Worm (Caenorhabditis elegans) whole organism, young adult: ENCODE data around the gene tir-1.
A peak's percentile ranks its signal among the peaks of the same experiment; 100 is the strongest.

Source experiments
- F55B11.4 ChIP-seq: sonication (generic microtip); optimal IDR thresholded peaks from 2 replicates; lab custom pipeline; 2016; ENCODE audit warnings: missing compliant biosample characterization, missing genetic modification characterization, borderline replicate concordance; ENCODE audit not compliant: insufficient read depth
- die-1 ChIP-seq: sonication (generic microtip); optimal IDR thresholded peaks from 2 replicates; lab custom pipeline; 2016; ENCODE audit warnings: missing genotype, mild to moderate bottlenecking, missing genetic modification characterization, missing compliant biosample characterization
- egrh-3 ChIP-seq: fragments of 200-800 bp; sonication (Bioruptor generic); IDR thresholded peaks from 2 replicates; pipeline ENCODE4 v1.3.6; 2022; ENCODE audit warnings: missing genetic modification reagents, missing genetic modification characterization, missing compliant biosample characterization
- madf-10 ChIP-seq: sonication (generic microtip); optimal IDR thresholded peaks from 2 replicates; lab custom pipeline; 2016; ENCODE audit warnings: mild to moderate bottlenecking, missing genetic modification characterization, missing compliant biosample characterization
- snpc-3.4 ChIP-seq: sonication (generic microtip); optimal IDR thresholded peaks from 2 replicates; lab custom pipeline; 2017; ENCODE audit warnings: missing genetic modification characterization, mild to moderate bottlenecking, missing compliant biosample characterization, antibody characterized with exemption, moderate library complexity, missing genotype, missing genetic modification reagents
- snpc-4 ChIP-seq, 5 experiments: fragments of 150-350 bp in 1 of 5; sonication (generic microtip) in 4 of 5; optimal IDR thresholded peaks; 2 replicates each; lab custom pipeline; 2014 to 2018; ENCODE audit warnings: missing genetic modification characterization in 5 of 5, missing biosample characterization in 3 of 5, antibody characterized with exemption in 2 of 5, mild to moderate bottlenecking in 2 of 5, missing compliant biosample characterization in 2 of 5, missing genotype in 2 of 5, moderate library complexity in 2 of 5, missing genetic modification reagents in 1 of 5

ce11 chrIII:3873424-3873823 is 28.0 kb downstream of the tir-1 start:
- TF ChIP-seq egrh-3: 0 out of 2 replicates have a peak, but pooled peaks have one; percentile 5
- no peak for TF ChIP-seq snpc-3.4 (tag; lab: Kevin White, UChicago)
- TF ChIP-seq snpc-4 (GFP tag; optimal IDR thresholded peaks at IDR 0.05; lab: Kevin White, UChicago): no peak
- TF ChIP-seq snpc-4 (tag; optimal IDR thresholded peaks at IDR 0.05; lab: Kevin White, UChicago): peak in 2 of 4 experiments; percentile 10 to 15
- TF ChIP-seq F55B11.4 (tag; lab: Kevin White, UChicago): no peak
- TF ChIP-seq die-1 (tag; lab: Kevin White, UChicago): no peak
- no peak for TF ChIP-seq madf-10
